Worm (Caenorhabditis elegans) whole organism, L1 larva: ENCODE results near the gene T16G1.3.

Experiments
- ama-1 ChIP-seq: fragments of 150-350 bp; optimal IDR thresholded peaks from 2 replicates; lab custom pipeline; 2014
- ceh-90 ChIP-seq: sonication (generic microtip); optimal IDR thresholded peaks from 2 replicates; lab custom pipeline; 2016; ENCODE audit warnings: missing genetic modification characterization, missing compliant biosample characterization
- dpl-1 ChIP-seq, 3 experiments: fragments of 150-350 bp in 2 of 3; sonication (generic microtip) in 1 of 3; optimal IDR thresholded peaks; 2 replicates each; lab custom pipeline; 2014 to 2017; ENCODE audit warnings: missing biosample characterization in 3 of 3, missing genetic modification characterization in 3 of 3, missing genetic modification reagents in 3 of 3
- elt-3 ChIP-seq, 6 experiments: fragments of 150-350 bp in 1 of 6; sonication (generic microtip); optimal IDR thresholded peaks; 2 replicates each; lab custom pipeline; 2017 to 2018; ENCODE audit warnings: missing biosample characterization in 6 of 6, missing genetic modification characterization in 6 of 6, inconsistent platforms in 1 of 6
- fkh-8 ChIP-seq: sonication (generic microtip); optimal IDR thresholded peaks from 2 replicates; lab custom pipeline; 2016; ENCODE audit warnings: mild to moderate bottlenecking, missing genetic modification characterization, missing compliant biosample characterization
- nhr-12 ChIP-seq: sonication (generic microtip); optimal IDR thresholded peaks from 2 replicates; lab custom pipeline; 2017; ENCODE audit warnings: missing biosample characterization, missing genetic modification characterization
- nhr-237 ChIP-seq: fragments of 150-350 bp; optimal IDR thresholded peaks from 2 replicates; lab custom pipeline; 2014; ENCODE audit warnings: missing biosample characterization, missing genetic modification characterization
- pag-3 ChIP-seq: sonication (generic microtip); optimal IDR thresholded peaks from 2 replicates; lab custom pipeline; 2017; ENCODE audit warnings: missing genetic modification characterization, mild to moderate bottlenecking, missing compliant biosample characterization, antibody characterized with exemption, borderline replicate concordance; ENCODE audit not compliant: insufficient read depth
- pqm-1 ChIP-seq: sonication (generic microtip); optimal IDR thresholded peaks from 3 replicates; lab custom pipeline; 2017; ENCODE audit warnings: missing biosample characterization, missing genetic modification characterization
- snpc-4 ChIP-seq: fragments of 150-350 bp; optimal IDR thresholded peaks from 2 replicates; lab custom pipeline; 2014; ENCODE audit warnings: missing biosample characterization, missing genetic modification characterization
- unc-62 ChIP-seq: fragments of 150-350 bp; optimal IDR thresholded peaks from 2 replicates; lab custom pipeline; 2014; ENCODE audit warnings: missing biosample characterization, missing genetic modification reagents, missing genetic modification characterization

ce11 chrV:12970575-12971160 lies 26.5 kb upstream of the T16G1.3 start, which contains the start of gene pnn-1:
- no peak for TF ChIP-seq ama-1 (lab: Kevin White, UChicago)
- TF ChIP-seq fkh-8 (tag; lab: Kevin White, UChicago), result no peak
- TF ChIP-seq snpc-4 (tag; lab: Kevin White, UChicago), result no peak
- TF ChIP-seq elt-3 (tag; optimal IDR thresholded peaks at IDR 0.05; lab: Kevin White, UChicago), result no peak
- TF ChIP-seq nhr-237 (tag; lab: Kevin White, UChicago), result no peak
- TF ChIP-seq pag-3 (tag; lab: Kevin White, UChicago), result no peak
- TF ChIP-seq pqm-1, result no peak
- TF ChIP-seq unc-62, result no peak
- no peak for TF ChIP-seq ceh-90 (tag; lab: Kevin White, UChicago)
- peak; percentile 29 to 69 (median 63) for TF ChIP-seq dpl-1 (GFP tag; optimal IDR thresholded peaks at IDR 0.05; lab: Kevin White, UChicago)
- no peak for TF ChIP-seq nhr-12 (tag; lab: Kevin White, UChicago)
